Worm (Caenorhabditis elegans): ENCODE data around the gene pho-13.

DNA sequence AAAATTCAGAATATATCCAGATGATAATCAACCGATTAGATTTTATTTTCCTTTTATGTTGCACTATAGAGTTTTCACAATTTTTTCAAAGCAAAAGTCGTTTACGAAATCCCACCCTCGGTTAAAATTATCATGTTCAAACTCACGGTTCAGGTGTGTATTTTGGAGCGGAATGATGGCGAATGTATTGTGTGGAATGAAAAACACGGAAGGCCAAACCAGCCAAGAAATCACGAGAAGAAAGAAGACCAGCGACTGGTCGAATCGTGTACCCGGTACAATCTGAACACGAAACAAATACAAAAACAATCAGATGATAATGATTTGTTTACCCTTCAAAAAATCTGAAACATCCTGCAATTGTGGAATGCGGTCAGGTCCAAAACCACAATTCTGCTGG is 43.5 kb downstream of the pho-13 start:
- TF ChIP-seq ama-1 (optimal IDR thresholded peaks at IDR 0.05): no peak
- no peak for TF ChIP-seq ztf-4 (tag; optimal IDR thresholded peaks at IDR 0.05)
- TF ChIP-seq nhr-12 (tag; optimal IDR thresholded peaks at IDR 0.05): no peak
- TF ChIP-seq aly-2 (tag; optimal IDR thresholded peaks at IDR 0.05): no peak
- TF ChIP-seq ZK546.5 (tag; optimal IDR thresholded peaks at IDR 0.05): no peak
- TF ChIP-seq F13H6.1 (tag; optimal IDR thresholded peaks at IDR 0.05): no peak
- TF ChIP-seq ztf-1 (GFP tag; conservative IDR thresholded peaks at IDR 0.05): no peak
- no peak for TF ChIP-seq unc-62 (GFP tag; optimal IDR thresholded peaks at IDR 0.05)
- TF ChIP-seq nhr-23 (tag; optimal IDR thresholded peaks at IDR 0.05): no peak
- no peak for TF ChIP-seq R02D3.7 (tag; optimal IDR thresholded peaks at IDR 0.05)
- no peak for TF ChIP-seq snpc-4 (tag; optimal IDR thresholded peaks at IDR 0.05)

Measured in whole organism, L2 larva.